Worm (Caenorhabditis elegans): ENCODE data around the gene K10D11.5.

Gene K10D11.5

DNA sequence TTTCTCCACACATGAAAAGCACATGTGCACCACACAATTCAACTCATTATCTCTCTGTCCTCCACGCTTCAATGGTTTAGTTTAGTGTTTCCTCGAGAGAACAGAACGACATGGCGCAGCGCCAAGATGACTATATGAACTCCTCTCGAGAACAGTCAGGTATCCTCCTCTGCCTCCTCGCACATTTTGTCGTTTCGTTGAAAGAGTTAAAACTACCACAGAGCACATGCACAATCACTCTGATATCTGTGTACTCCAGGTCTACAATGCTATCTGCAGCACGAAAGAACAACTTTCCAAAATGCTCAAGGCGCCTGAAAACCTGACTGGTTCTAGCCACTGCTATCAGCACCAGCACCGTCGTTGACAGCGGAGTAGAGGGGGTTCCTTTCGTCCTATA, 35.1 kb upstream of the K10D11.5 start (continued):
- TF ChIP-seq zfp-3 (GFP tag; conservative IDR thresholded peaks at IDR 0.05) = no peak
- no peak for TF ChIP-seq nhr-25 (tag; optimal IDR thresholded peaks at IDR 0.05; ENCODE audit: borderline replicate concordance, insufficient read depth)
- TF ChIP-seq ceh-20 (GFP tag; IDR thresholded peaks at IDR 0.05) = peak; percentile 28; the same call in 1 of the 2 replicates
- TF ChIP-seq cey-2 (tag; optimal IDR thresholded peaks at IDR 0.05; ENCODE audit: borderline replicate concordance, insufficient read depth) = no peak
- TF ChIP-seq daf-8 (GFP tag; IDR thresholded peaks at IDR 0.05) = no peak
- peak; percentile 17 for TF ChIP-seq nhr-10 (tag; optimal IDR thresholded peaks at IDR 0.05)
- 0 out of 2 replicates have a peak, but pooled peaks have one; percentile 17 for TF ChIP-seq hmg-1.1 (GFP tag; IDR thresholded peaks at IDR 0.05)
- no peak for TF ChIP-seq lir-3 (tag; optimal IDR thresholded peaks at IDR 0.05)
- no peak for TF ChIP-seq Y5F2A.4 (GFP tag; optimal IDR thresholded peaks at IDR 0.05)
- peak in 1 of 2 experiments; percentile 1 for TF ChIP-seq lsy-2 (tag; optimal IDR thresholded peaks at IDR 0.05)
- TF ChIP-seq nhr-102 (tag; optimal IDR thresholded peaks at IDR 0.05) = no peak
- TF ChIP-seq F49E8.2 (tag; optimal IDR thresholded peaks at IDR 0.05; ENCODE audit: borderline replicate concordance) = no peak
- TF ChIP-seq pqm-1 (tag; optimal IDR thresholded peaks at IDR 0.05) = peak; percentile 8
- TF ChIP-seq aha-1 (tag) = peak; percentile 85
- TF ChIP-seq unc-39 (tag; optimal IDR thresholded peaks at IDR 0.05) = no peak

DNA sequence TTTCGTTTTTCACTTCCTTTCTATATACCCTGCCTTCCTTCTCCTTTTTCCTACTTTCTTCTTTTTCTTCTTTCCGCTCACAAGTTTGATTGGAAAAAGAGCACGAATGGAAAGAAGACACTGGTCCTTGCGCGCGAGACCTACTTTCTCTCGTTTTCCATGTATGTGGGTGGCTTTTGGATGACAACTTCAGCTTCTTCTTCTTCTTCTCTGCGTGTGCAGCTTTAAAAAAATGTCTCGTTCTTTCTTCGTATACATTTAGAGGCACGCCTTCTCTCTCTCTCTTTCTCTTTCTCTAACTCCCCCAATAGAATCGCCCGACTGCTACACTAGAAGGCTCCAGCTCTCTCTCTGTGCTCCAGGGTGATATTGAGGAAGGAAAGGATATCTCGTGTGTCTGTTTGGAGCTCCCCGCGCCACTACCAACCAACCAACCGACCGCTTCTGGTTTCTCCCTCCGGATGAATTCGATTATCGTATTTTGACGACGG, 34.3 kb upstream of the K10D11.5 start:
- no peak for TF ChIP-seq tra-1 (GFP tag; IDR thresholded peaks at IDR 0.05)
- TF ChIP-seq hif-1 (tag; optimal IDR thresholded peaks at IDR 0.05) = peak in 1 of 2 experiments; percentile 29
- no peak for TF ChIP-seq ceh-20 (GFP tag; IDR thresholded peaks at IDR 0.05)
- no peak for TF ChIP-seq madf-9 (GFP tag; conservative IDR thresholded peaks at IDR 0.05)
- TF ChIP-seq zag-1 (tag; optimal IDR thresholded peaks at IDR 0.05) = no peak
- no peak for TF ChIP-seq Y75B8A.6 (GFP tag; IDR thresholded peaks at IDR 0.05)
- no peak for TF ChIP-seq nhr-102 (tag; optimal IDR thresholded peaks at IDR 0.05)
- no peak for TF ChIP-seq zfp-2 (tag; optimal IDR thresholded peaks at IDR 0.05)
- no peak for TF ChIP-seq arid-1 (GFP tag; conservative IDR thresholded peaks at IDR 0.05)
- TF ChIP-seq ZK546.5 (tag; optimal IDR thresholded peaks at IDR 0.05) = no peak
- TF ChIP-seq lsy-2 (tag; optimal IDR thresholded peaks at IDR 0.05) = peak; percentile 30 to 57
- no peak for TF ChIP-seq unc-39 (tag; optimal IDR thresholded peaks at IDR 0.05)
- no peak for TF ChIP-seq gei-8 (GFP tag; optimal IDR thresholded peaks at IDR 0.05)
- no peak for TF ChIP-seq Y48G9A.11 (GFP tag; IDR thresholded peaks at IDR 0.05)
- peak; percentile 17 for TF ChIP-seq hlh-30 (tag; optimal IDR thresholded peaks at IDR 0.05; ENCODE audit: insufficient read depth)
- no peak for TF ChIP-seq pqm-1 (tag; optimal IDR thresholded peaks at IDR 0.05)
- TF ChIP-seq snpc-1.2 (GFP tag; IDR thresholded peaks at IDR 0.05) = no peak
- TF ChIP-seq ctbp-1 (GFP tag; IDR thresholded peaks at IDR 0.05) = 0 out of 2 replicates have a peak, but pooled peaks have one; percentile 33
- TF ChIP-seq ama-1 (optimal IDR thresholded peaks at IDR 0.05) = no peak
- TF ChIP-seq lim-7 (GFP tag; IDR thresholded peaks at IDR 0.05) = no peak
- no peak for TF ChIP-seq dve-1 (tag; optimal IDR thresholded peaks at IDR 0.05; ENCODE audit: insufficient read depth)
- TF ChIP-seq F44E2.7 (GFP tag; IDR thresholded peaks at IDR 0.05) = no peak
- TF ChIP-seq aly-2 (tag; optimal IDR thresholded peaks at IDR 0.05) = no peak
- TF ChIP-seq daf-8 (GFP tag; IDR thresholded peaks at IDR 0.05) = no peak
- TF ChIP-seq vab-7 (GFP tag; IDR thresholded peaks at IDR 0.05) = no peak
- no peak for TF ChIP-seq daf-19 (GFP tag; conservative IDR thresholded peaks at IDR 0.05)
- no peak for TF ChIP-seq lin-39 (tag; optimal IDR thresholded peaks at IDR 0.05)
- TF ChIP-seq cey-2 (tag; optimal IDR thresholded peaks at IDR 0.05; ENCODE audit: borderline replicate concordance, insufficient read depth) = no peak
- no peak for TF ChIP-seq saeg-2 (GFP tag; IDR thresholded peaks at IDR 0.05)
- no peak for TF ChIP-seq daf-16 (GFP tag; optimal IDR thresholded peaks at IDR 0.05)
- TF ChIP-seq daf-16 (tag; optimal IDR thresholded peaks at IDR 0.05) = no peak
- TF ChIP-seq lin-13 (GFP tag; optimal IDR thresholded peaks at IDR 0.05) = no peak
- no peak for TF ChIP-seq ceh-28 (tag; optimal IDR thresholded peaks at IDR 0.05)
- TF ChIP-seq ces-1 (GFP tag; optimal IDR thresholded peaks at IDR 0.05) = peak; percentile 14
- TF ChIP-seq madf-5 (GFP tag; IDR thresholded peaks at IDR 0.05) = no peak
- no peak for TF ChIP-seq ZK337.2 (GFP tag; IDR thresholded peaks at IDR 0.05)
- TF ChIP-seq nhr-48 (tag; optimal IDR thresholded peaks at IDR 0.05) = no peak
- TF ChIP-seq sdz-12 (GFP tag; optimal IDR thresholded peaks at IDR 0.05) = no peak
- no peak for TF ChIP-seq egl-27 (tag; optimal IDR thresholded peaks at IDR 0.05)
- peak; percentile 46; the same call in 1 of the 2 replicates for TF ChIP-seq hmg-1.1 (GFP tag; IDR thresholded peaks at IDR 0.05)
- no peak for TF ChIP-seq nhr-41 (GFP tag; IDR thresholded peaks at IDR 0.05)

Measured in whole organism, L4 larva.